Fruit fly (Drosophila melanogaster) whole organism, embryonic: Measurements from ENCODE around the gene CG9886.

ENCODE experiments used
- Abd-B ChIP-seq: fragments of 200-800 bp; sonication (Bioruptor generic); optimal IDR thresholded peaks from 2 replicates; lab custom pipeline; 2018; ENCODE audit warnings: missing biosample characterization, mild to moderate bottlenecking, missing genetic modification characterization, moderate library complexity
- CG17912 ChIP-seq: fragments of 200-800 bp; sonication (Bioruptor generic); optimal IDR thresholded peaks from 2 replicates; lab custom pipeline; 2018; ENCODE audit warnings: missing biosample characterization, mild to moderate bottlenecking, missing genetic modification characterization
- CG7839 ChIP-seq: fragments of 200-800 bp; sonication (Bioruptor generic); optimal IDR thresholded peaks from 3 replicates; lab custom pipeline; 2018; ENCODE audit warnings: missing biosample characterization, mild to moderate bottlenecking, missing genetic modification characterization, moderate library complexity
- Dfd ChIP-seq, 2 experiments: fragments of >200 bp; optimal IDR thresholded peaks; 2 replicates each; lab custom pipeline; 2017; ENCODE audit warnings: missing biosample characterization in 2 of 2, missing genetic modification characterization in 2 of 2
- Oli ChIP-seq: fragments of 200-800 bp; sonication (Bioruptor generic); optimal IDR thresholded peaks from 2 replicates; lab custom pipeline; 2018; ENCODE audit warnings: missing biosample characterization, mild to moderate bottlenecking, missing genetic modification characterization, moderate library complexity
- Tbp ChIP-seq: fragments of >200 bp; optimal IDR thresholded peaks from 2 replicates; lab custom pipeline; 2018; ENCODE audit warnings: missing biosample characterization, missing genetic modification characterization
- usp ChIP-seq: fragments of >200 bp; optimal IDR thresholded peaks from 2 replicates; lab custom pipeline; 2017; ENCODE audit warnings: missing biosample characterization, missing genetic modification characterization

dm6 chr2L:2424497-2424896 is 3.9 kb downstream of the CG9886 start, which contains the start of gene CG44139:
- TF ChIP-seq CG7839 (tag; lab: Kevin White, UChicago) (no peak), Tbp (GFP tag; lab: Kevin White, UChicago) (no peak), CG17912 (GFP tag; lab: Kevin White, UChicago) (no peak), usp (no peak), Dfd (GFP tag; optimal IDR thresholded peaks at IDR 0.05; lab: Kevin White, UChicago) (no peak), Abd-B (no peak), Oli (no peak)
